Fruit fly (Drosophila melanogaster): ENCODE measurements around the gene Mnat9.

The Mnat9 gene

dm6 chr3R:31636501-31636900, 20.5 kb upstream of the Mnat9 start (continued):
- peak; percentile 1 for TF ChIP-seq chn (GFP tag; optimal IDR thresholded peaks at IDR 0.05)
- TF ChIP-seq kah (GFP tag; optimal IDR thresholded peaks at IDR 0.05), result no peak
- no peak for TF ChIP-seq CG10274 (GFP tag; optimal IDR thresholded peaks at IDR 0.05)
- no peak for TF ChIP-seq C15 (GFP tag; IDR thresholded peaks at IDR 0.05)
- TF ChIP-seq CG32532 (GFP tag; IDR thresholded peaks at IDR 0.05), result peak; percentile 36; the same call in 1 of the 2 replicates
- TF ChIP-seq CG43689 (GFP tag; IDR thresholded peaks at IDR 0.05), result no peak
- TF ChIP-seq CG14050 (GFP tag; IDR thresholded peaks at IDR 0.05), result 0 out of 3 replicates have a peak, but pooled peaks have one; percentile 41
- TF ChIP-seq CG14014 (GFP tag; IDR thresholded peaks at IDR 0.05), result peak; percentile 73
- no peak for TF ChIP-seq Dek (tag; optimal IDR thresholded peaks at IDR 0.05)
- peak; percentile 19 for TF ChIP-seq CG18619 (GFP tag; optimal IDR thresholded peaks at IDR 0.05)
- no peak for TF ChIP-seq MESR4 (GFP tag; optimal IDR thresholded peaks at IDR 0.05)
- no peak for TF ChIP-seq rib (GFP tag; IDR thresholded peaks at IDR 0.05)
- TF ChIP-seq gem (tag; optimal IDR thresholded peaks at IDR 0.05), result peak; percentile 51
- peak; percentile 80 for TF ChIP-seq CG18599 (GFP tag; optimal IDR thresholded peaks at IDR 0.05)
- no peak for TF ChIP-seq bbx (GFP tag; IDR thresholded peaks at IDR 0.05; ENCODE audit: partially characterized antibody)
- TF ChIP-seq luna (GFP tag; optimal IDR thresholded peaks at IDR 0.05), result no peak
- TF ChIP-seq CG8281 (tag; optimal IDR thresholded peaks at IDR 0.05), result no peak
- peak; percentile 51 for TF ChIP-seq grau (tag; optimal IDR thresholded peaks at IDR 0.05)
- TF ChIP-seq CG12659 (GFP tag; optimal IDR thresholded peaks at IDR 0.05), result peak; percentile 36
- TF ChIP-seq tup (GFP tag; optimal IDR thresholded peaks at IDR 0.05), result no peak
- TF ChIP-seq lov (optimal IDR thresholded peaks at IDR 0.05), result no peak
- TF ChIP-seq lov (GFP tag; IDR thresholded peaks at IDR 0.05), result no peak
- TF ChIP-seq Dp (GFP tag; optimal IDR thresholded peaks at IDR 0.05), result no peak
- TF ChIP-seq br (optimal IDR thresholded peaks at IDR 0.05), result no peak
- TF ChIP-seq dan (GFP tag; IDR thresholded peaks at IDR 0.05), result no peak
- no peak for TF ChIP-seq NK7.1 (GFP tag; optimal IDR thresholded peaks at IDR 0.05)
- no peak for TF ChIP-seq fu2 (GFP tag; optimal IDR thresholded peaks at IDR 0.05)
- TF ChIP-seq run (tag; optimal IDR thresholded peaks at IDR 0.05), result no peak
- TF ChIP-seq CG8359 (GFP tag; optimal IDR thresholded peaks at IDR 0.05; ENCODE audit: borderline replicate concordance), result no peak
- TF ChIP-seq eve (GFP tag; optimal IDR thresholded peaks at IDR 0.05), result no peak
- no peak for TF ChIP-seq crc (GFP tag; optimal IDR thresholded peaks at IDR 0.05)
- TF ChIP-seq Hmx (GFP tag; optimal IDR thresholded peaks at IDR 0.05), result no peak
- TF ChIP-seq CG14441 (GFP tag; IDR thresholded peaks at IDR 0.05), result peak; percentile 29; the same call in 1 of the 2 replicates
- TF ChIP-seq ranshi (GFP tag; IDR thresholded peaks at IDR 0.05), result 0 out of 2 replicates have a peak, but pooled peaks have one; percentile 30
- no peak for TF ChIP-seq emc (GFP tag; optimal IDR thresholded peaks at IDR 0.05)
- no peak for TF ChIP-seq fru (optimal IDR thresholded peaks at IDR 0.05)
- TF ChIP-seq NFAT (GFP tag; IDR thresholded peaks at IDR 0.05), result no peak
- TF ChIP-seq sens (GFP tag), result peak; percentile 70
- no peak for TF ChIP-seq Dip2 (GFP tag; IDR thresholded peaks at IDR 0.05)
- peak; percentile 75 for TF ChIP-seq CG2120 (GFP tag; optimal IDR thresholded peaks at IDR 0.05)
- no peak for TF ChIP-seq CG5953 (GFP tag; IDR thresholded peaks at IDR 0.05)
- 0 out of 2 replicates have a peak, but pooled peaks have one; percentile 36 for TF ChIP-seq ap (GFP tag; IDR thresholded peaks at IDR 0.05)
- no peak for TF ChIP-seq Gsc (GFP tag; IDR thresholded peaks at IDR 0.05)
- peak; percentile 35 for TF ChIP-seq HLH54F (GFP tag; optimal IDR thresholded peaks at IDR 0.05)
- no peak for TF ChIP-seq CG2116 (GFP tag; optimal IDR thresholded peaks at IDR 0.05)
- no peak for TF ChIP-seq sim (GFP tag; IDR thresholded peaks at IDR 0.05)
- TF ChIP-seq CG5180 (GFP tag; optimal IDR thresholded peaks at IDR 0.05), result no peak
- TF ChIP-seq CG11723 (GFP tag; optimal IDR thresholded peaks at IDR 0.05), result no peak
- no peak for TF ChIP-seq unpg (GFP tag; optimal IDR thresholded peaks at IDR 0.05)
- TF ChIP-seq org-1 (GFP tag; optimal IDR thresholded peaks at IDR 0.05), result no peak
- TF ChIP-seq lbe (GFP tag; optimal IDR thresholded peaks at IDR 0.05), result no peak
- TF ChIP-seq CG6272 (GFP tag; IDR thresholded peaks at IDR 0.05), result no peak
- TF ChIP-seq BtbVII (GFP tag; optimal IDR thresholded peaks at IDR 0.05), result no peak

All from whole organism, embryonic.